Worm (Caenorhabditis elegans) whole organism, late embryonic: ENCODE data around the gene srz-42.

Experiments used
- C08G9.2 ChIP-seq: sonication (generic microtip); optimal IDR thresholded peaks from 2 replicates; lab custom pipeline; 2016; ENCODE audit warnings: mild to moderate bottlenecking, missing genetic modification characterization, moderate library complexity, missing compliant biosample characterization
- C38D4.7 ChIP-seq: fragments of 200-800 bp; sonication (Bioruptor generic); optimal IDR thresholded peaks from 2 replicates; lab custom pipeline; 2018; ENCODE audit warnings: mild to moderate bottlenecking, missing genetic modification characterization, moderate library complexity, missing compliant biosample characterization
- K02D7.2 ChIP-seq: sonication (generic microtip); optimal IDR thresholded peaks from 2 replicates; lab custom pipeline; 2017; ENCODE audit warnings: mild to moderate bottlenecking, missing genetic modification characterization, missing compliant biosample characterization
- K09A11.1 ChIP-seq: sonication (generic microtip); optimal IDR thresholded peaks from 2 replicates; lab custom pipeline; 2017; ENCODE audit warnings: antibody characterized with exemption, mild to moderate bottlenecking, missing genetic modification characterization, missing compliant biosample characterization; ENCODE audit not compliant: insufficient read depth
- ceh-14 ChIP-seq: sonication (generic microtip); optimal IDR thresholded peaks from 2 replicates; lab custom pipeline; 2016; ENCODE audit warnings: missing genotype, missing genetic modification characterization, missing compliant biosample characterization
- ceh-18 ChIP-seq: sonication (generic microtip); optimal IDR thresholded peaks from 2 replicates; lab custom pipeline; 2016; ENCODE audit warnings: missing genetic modification characterization, missing compliant biosample characterization
- ceh-22 ChIP-seq: sonication (generic microtip); optimal IDR thresholded peaks from 2 replicates; lab custom pipeline; 2017; ENCODE audit warnings: missing biosample characterization, missing genetic modification characterization
- ceh-48 ChIP-seq: sonication (generic microtip); optimal IDR thresholded peaks from 2 replicates; lab custom pipeline; 2016; ENCODE audit warnings: missing genetic modification characterization, inconsistent platforms, missing compliant biosample characterization
- ceh-9 ChIP-seq: sonication (generic microtip); optimal IDR thresholded peaks from 2 replicates; lab custom pipeline; 2016; ENCODE audit warnings: mild to moderate bottlenecking, missing genetic modification characterization, inconsistent platforms, missing compliant biosample characterization
- che-1 ChIP-seq: sonication (generic microtip); optimal IDR thresholded peaks from 2 replicates; lab custom pipeline; 2016; ENCODE audit warnings: mild to moderate bottlenecking, missing genetic modification characterization, missing compliant biosample characterization
- dve-1 ChIP-seq: sonication (generic microtip); optimal IDR thresholded peaks from 2 replicates; lab custom pipeline; 2017; ENCODE audit warnings: antibody characterized with exemption, mild to moderate bottlenecking, missing genetic modification characterization, missing compliant biosample characterization
- fkh-6 ChIP-seq: sonication (generic microtip); optimal IDR thresholded peaks from 2 replicates; lab custom pipeline; 2016; ENCODE audit warnings: missing genetic modification characterization, missing compliant biosample characterization
- hlh-15 ChIP-seq: sonication (generic microtip); optimal IDR thresholded peaks from 2 replicates; lab custom pipeline; 2016; ENCODE audit warnings: missing genetic modification characterization, missing compliant biosample characterization
- nfya-1 ChIP-seq: sonication (generic microtip); optimal IDR thresholded peaks from 2 replicates; lab custom pipeline; 2017; ENCODE audit warnings: missing genetic modification characterization, mild to moderate bottlenecking, missing compliant biosample characterization, antibody characterized with exemption, moderate library complexity
- nhr-11 ChIP-seq: fragments of 150-350 bp; optimal IDR thresholded peaks from 2 replicates; lab custom pipeline; 2014; ENCODE audit warnings: missing biosample characterization, missing genetic modification characterization
- nhr-232 ChIP-seq: sonication (generic microtip); optimal IDR thresholded peaks from 2 replicates; lab custom pipeline; 2016; ENCODE audit warnings: missing genetic modification characterization, missing compliant biosample characterization
- npax-4 ChIP-seq: sonication (generic microtip); optimal IDR thresholded peaks from 2 replicates; lab custom pipeline; 2016; ENCODE audit warnings: missing genetic modification characterization, missing compliant biosample characterization
- odd-2 ChIP-seq: sonication (generic microtip); optimal IDR thresholded peaks from 2 replicates; lab custom pipeline; 2017; ENCODE audit warnings: antibody characterized with exemption, mild to moderate bottlenecking, missing genetic modification characterization, missing compliant biosample characterization
- pag-3 ChIP-seq: sonication (generic microtip); optimal IDR thresholded peaks from 2 replicates; lab custom pipeline; 2016; ENCODE audit warnings: missing compliant biosample characterization, missing genetic modification characterization, borderline replicate concordance
- pat-9 ChIP-seq: fragments of 200-800 bp; sonication (Bioruptor generic); optimal IDR thresholded peaks from 2 replicates; lab custom pipeline; 2018; ENCODE audit warnings: mild to moderate bottlenecking, missing genetic modification characterization, moderate library complexity, missing compliant biosample characterization
- pax-1 ChIP-seq: fragments of 150-350 bp; optimal IDR thresholded peaks from 2 replicates; lab custom pipeline; 2014; ENCODE audit warnings: missing biosample characterization, missing genetic modification characterization
- pha-2 ChIP-seq: sonication (generic microtip); optimal IDR thresholded peaks from 2 replicates; lab custom pipeline; 2017; ENCODE audit warnings: mild to moderate bottlenecking, missing genetic modification characterization, missing compliant biosample characterization
- pqm-1 ChIP-seq: sonication (generic microtip); optimal IDR thresholded peaks from 2 replicates; lab custom pipeline; 2016; ENCODE audit warnings: missing genetic modification characterization, missing compliant biosample characterization
- rnt-1 ChIP-seq: sonication (generic microtip); optimal IDR thresholded peaks from 2 replicates; lab custom pipeline; 2016; ENCODE audit warnings: missing genetic modification characterization, missing compliant biosample characterization
- sox-4 ChIP-seq: sonication (generic microtip); optimal IDR thresholded peaks from 2 replicates; lab custom pipeline; 2017; ENCODE audit warnings: mild to moderate bottlenecking, missing genetic modification characterization, inconsistent platforms, missing compliant biosample characterization
- syd-9 ChIP-seq: sonication (generic microtip); optimal IDR thresholded peaks from 2 replicates; lab custom pipeline; 2016; ENCODE audit warnings: mild to moderate bottlenecking, missing genetic modification characterization, moderate library complexity, missing compliant biosample characterization
- tbx-2 ChIP-seq: sonication (generic microtip); optimal IDR thresholded peaks from 2 replicates; lab custom pipeline; 2016; ENCODE audit warnings: missing genetic modification characterization, missing compliant biosample characterization
- unc-3 ChIP-seq, 2 experiments: fragments of 200-800 bp in 1 of 2; sonication (Bioruptor generic) in 1 of 2; sonication (generic microtip) in 1 of 2; conservative IDR thresholded peaks in 1 of 2; optimal IDR thresholded peaks in 1 of 2; 2 replicates each; pipeline versions ENCODE4 v1.3.6 to Lab custom; 2016 to 2022; ENCODE audit warnings: missing compliant biosample characterization in 2 of 2, missing genetic modification characterization in 2 of 2, missing genetic modification reagents in 1 of 2
- unc-55 ChIP-seq: sonication (generic microtip); optimal IDR thresholded peaks from 2 replicates; lab custom pipeline; 2017; ENCODE audit warnings: missing biosample characterization, missing genetic modification reagents, missing genetic modification characterization

srz-42 gene

DNA sequence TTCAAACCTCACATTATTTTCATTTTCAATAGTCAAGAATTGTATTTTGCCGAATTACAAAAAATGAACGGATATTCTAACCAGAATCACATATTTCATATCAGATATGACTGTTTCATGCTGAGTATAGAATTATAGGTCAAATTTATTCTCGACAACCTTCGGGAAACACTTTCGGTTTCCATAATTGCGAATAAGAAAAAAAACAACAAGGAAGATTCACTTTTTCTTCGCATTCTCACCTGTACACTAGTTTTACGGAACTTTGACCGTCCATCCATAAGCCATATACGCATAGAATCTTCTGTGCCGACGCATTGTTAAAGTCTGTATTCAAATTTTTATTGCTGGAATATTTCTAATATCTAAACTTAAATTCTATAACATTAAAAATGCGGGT lies 16.4 kb downstream of the srz-42 start, which contains the start of gene oac-37:
Gene oac-37 (plus strand): TSS at position 301 of the 400 bp plus-strand sequence.
- TF ChIP-seq dve-1 (tag; lab: Kevin White, UChicago): no peak
- no peak for TF ChIP-seq fkh-6 (tag; lab: Kevin White, UChicago)
- TF ChIP-seq rnt-1 (tag; lab: Kevin White, UChicago): no peak
- TF ChIP-seq C38D4.7 (GFP tag; lab: Kevin White, UChicago): no peak
- TF ChIP-seq nhr-232 (tag; lab: Kevin White, UChicago): no peak
- TF ChIP-seq K09A11.1: no peak
- TF ChIP-seq K02D7.2 (tag; lab: Kevin White, UChicago): no peak
- TF ChIP-seq unc-55 (GFP tag; lab: Kevin White, UChicago): no peak
- no peak for TF ChIP-seq sox-4

DNA sequence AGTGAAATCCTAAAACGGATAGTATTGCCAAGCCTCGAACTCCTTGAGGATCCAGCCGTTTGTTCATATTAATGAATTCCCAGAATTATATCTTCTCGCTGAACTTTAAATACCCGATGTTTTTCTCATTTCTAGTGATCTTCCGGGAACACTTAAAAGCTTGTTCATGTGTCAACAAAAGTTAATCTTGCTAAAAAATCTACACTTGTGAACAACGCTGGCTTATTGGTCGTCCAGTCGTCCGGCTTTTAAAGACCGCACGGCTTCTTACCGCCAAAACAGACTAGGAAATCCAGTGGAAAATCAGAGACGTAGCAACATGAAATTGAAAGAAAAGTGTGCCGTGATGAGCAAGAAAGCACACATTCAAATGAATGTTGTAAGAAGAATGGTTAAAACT lies 24.1 kb downstream of the srz-42 start, which contains the start of gene oac-38:
Gene oac-38 (minus strand): TSS at position 101 of the 400 bp plus-strand sequence.
- TF ChIP-seq C38D4.7 (GFP tag; lab: Kevin White, UChicago): no peak
- no peak for TF ChIP-seq pag-3 (tag; lab: Kevin White, UChicago)
- no peak for TF ChIP-seq C08G9.2 (tag; lab: Kevin White, UChicago)
- no peak for TF ChIP-seq ceh-22
- TF ChIP-seq pha-2 (tag; lab: Kevin White, UChicago): no peak
- TF ChIP-seq syd-9 (tag; lab: Kevin White, UChicago): no peak

ce11 chrIV:14158086-14158485 lies 28.9 kb downstream of the srz-42 start, which contains the start of gene R05A10.8:
Gene R05A10.8 (minus strand): TSS chrIV:14158186.
- TF ChIP-seq ceh-48 (tag; lab: Kevin White, UChicago) (no peak), pag-3 (tag; lab: Kevin White, UChicago) (no peak), pqm-1 (tag; lab: Kevin White, UChicago) (no peak)

DNA sequence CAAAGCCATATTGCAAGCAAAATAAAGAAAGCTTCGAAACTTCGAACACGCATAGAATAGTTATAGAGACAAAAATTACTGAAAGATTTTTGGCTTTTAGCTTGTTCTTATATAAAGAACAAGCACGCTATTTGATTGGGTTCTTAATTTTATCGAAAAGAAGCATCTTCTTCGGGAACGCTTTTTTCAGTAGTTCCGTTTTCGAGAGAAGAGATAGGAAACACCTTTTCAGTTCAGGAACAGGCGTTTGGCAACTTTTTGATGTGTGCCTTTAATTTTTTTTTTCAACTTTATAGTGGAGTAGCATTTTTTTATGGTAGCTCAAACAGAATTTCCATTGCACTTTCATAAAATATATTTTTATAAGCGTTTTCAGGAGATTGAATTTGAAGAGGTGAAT lies 33.6 kb downstream of the srz-42 start, which contains the start of gene R05A10.7:
Gene R05A10.7 (minus strand): TSS at position 101 of the 400 bp plus-strand sequence.
- TF ChIP-seq pax-1 (tag; lab: Kevin White, UChicago): no peak
- TF ChIP-seq, all 69 proteins: peak for 0

ce11 chrIV:14164109-14164508 lies 34.9 kb downstream of the srz-42 start:
- TF ChIP-seq npax-4 (tag; lab: Kevin White, UChicago): no peak
- TF ChIP-seq pqm-1 (tag; lab: Kevin White, UChicago): no peak
- TF ChIP-seq ceh-18 (tag; lab: Kevin White, UChicago): no peak
- TF ChIP-seq pat-9 (tag; lab: Kevin White, UChicago): no peak
- TF ChIP-seq unc-55 (GFP tag; lab: Kevin White, UChicago): no peak

DNA sequence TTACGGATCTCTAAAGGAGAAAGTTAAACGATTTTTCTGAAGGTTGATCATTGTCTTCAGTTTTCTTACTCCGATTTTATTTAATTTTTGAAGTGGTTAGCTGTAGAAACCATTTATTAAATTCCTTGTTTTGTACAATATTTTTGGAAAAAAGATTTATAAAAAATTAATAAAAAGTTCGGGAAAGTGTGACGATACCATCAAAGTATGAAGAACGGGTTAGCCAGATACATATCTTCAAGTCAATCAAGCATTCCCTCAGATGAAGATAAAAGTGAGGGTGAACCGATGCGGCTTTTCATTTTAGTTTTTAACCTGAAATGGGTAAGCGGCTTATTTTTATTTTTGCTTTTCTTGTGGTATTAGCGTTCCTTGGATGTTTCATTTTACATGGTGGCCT lies 36.3 kb downstream of the srz-42 start, which contains the start of gene R05A10.6:
Gene R05A10.6 (plus strand): TSS at position 301 of the 400 bp plus-strand sequence.
- TF ChIP-seq C08G9.2 (tag; lab: Kevin White, UChicago) (no peak), odd-2 (no peak), ceh-18 (tag; lab: Kevin White, UChicago) (no peak), che-1 (tag; lab: Kevin White, UChicago) (no peak), pqm-1 (tag; lab: Kevin White, UChicago) (no peak), ceh-9 (tag; lab: Kevin White, UChicago) (no peak), pat-9 (tag; lab: Kevin White, UChicago) (no peak), nhr-232 (tag; lab: Kevin White, UChicago) (no peak), ceh-14 (tag; lab: Kevin White, UChicago) (no peak), hlh-15 (tag; lab: Kevin White, UChicago) (no peak), unc-3 (GFP tag; conservative IDR thresholded peaks at IDR 0.05; lab: Robert Waterston, UW) (no peak), unc-3 (tag; optimal IDR thresholded peaks at IDR 0.05; lab: Kevin White, UChicago) (no peak), pax-1 (tag; lab: Kevin White, UChicago) (no peak), tbx-2 (tag; lab: Kevin White, UChicago) (no peak), nfya-1 (no peak), K02D7.2 (tag; lab: Kevin White, UChicago) (no peak), syd-9 (tag; lab: Kevin White, UChicago) (no peak), pha-2 (tag; lab: Kevin White, UChicago) (no peak), K09A11.1 (no peak), ceh-48 (tag; lab: Kevin White, UChicago) (no peak), nhr-11 (tag; lab: Kevin White, UChicago) (no peak)
